Worm (Caenorhabditis elegans) whole organism, mixed stage, embryonic: Measurements from ENCODE around the gene clc-8.

Experiments
- M03D4.4 ChIP-seq: sonication (generic microtip); optimal IDR thresholded peaks from 2 replicates; lab custom pipeline; 2017; ENCODE audit warnings: mild to moderate bottlenecking, missing genetic modification characterization, missing compliant biosample characterization
- blmp-1 ChIP-seq: fragments of 150-350 bp; optimal IDR thresholded peaks from 2 replicates; lab custom pipeline; 2014; ENCODE audit warnings: missing biosample characterization, missing genetic modification characterization
- ceh-39 ChIP-seq: fragments of 150-350 bp; optimal IDR thresholded peaks from 2 replicates; lab custom pipeline; 2014; ENCODE audit warnings: missing biosample characterization, missing genetic modification characterization
- ceh-43 ChIP-seq: fragments of 200-800 bp; sonication (Bioruptor generic); optimal IDR thresholded peaks from 2 replicates; lab custom pipeline; 2018; ENCODE audit warnings: mild to moderate bottlenecking, missing genetic modification characterization, moderate library complexity, missing compliant biosample characterization
- ceh-83 ChIP-seq: fragments of 200-800 bp; sonication (Bioruptor generic); optimal IDR thresholded peaks from 2 replicates; lab custom pipeline; 2018; ENCODE audit warnings: mild to moderate bottlenecking, missing genetic modification characterization, missing compliant biosample characterization
- cnd-1 ChIP-seq: fragments of 200-800 bp; sonication (Bioruptor generic); optimal IDR thresholded peaks from 2 replicates; lab custom pipeline; 2018; ENCODE audit warnings: mild to moderate bottlenecking, missing genetic modification characterization, missing compliant biosample characterization
- elt-1 ChIP-seq: sonication (generic microtip); optimal IDR thresholded peaks from 2 replicates; lab custom pipeline; 2017; ENCODE audit warnings: missing genetic modification characterization, mild to moderate bottlenecking, missing compliant biosample characterization, antibody characterized with exemption, moderate library complexity, borderline replicate concordance; ENCODE audit not compliant: insufficient read depth
- elt-3 ChIP-seq: fragments of 150-350 bp; optimal IDR thresholded peaks from 2 replicates; lab custom pipeline; 2014; ENCODE audit warnings: missing biosample characterization, missing genetic modification characterization
- flh-1 ChIP-seq: fragments of 200-800 bp; sonication (Bioruptor generic); optimal IDR thresholded peaks from 2 replicates; lab custom pipeline; 2018; ENCODE audit warnings: mild to moderate bottlenecking, missing genetic modification characterization, moderate library complexity, missing compliant biosample characterization
- ham-2 ChIP-seq: fragments of 200-800 bp; sonication (Bioruptor generic); optimal IDR thresholded peaks from 2 replicates; lab custom pipeline; 2018; ENCODE audit warnings: mild to moderate bottlenecking, missing genetic modification characterization, missing compliant biosample characterization
- hlh-1 ChIP-seq: fragments of 150-350 bp; optimal IDR thresholded peaks from 2 replicates; lab custom pipeline; 2014; ENCODE audit warnings: missing biosample characterization, missing genetic modification reagents, missing genetic modification characterization
- lin-13 ChIP-seq: fragments of 150-350 bp; optimal IDR thresholded peaks from 2 replicates; lab custom pipeline; 2014; ENCODE audit warnings: missing biosample characterization, missing genetic modification characterization
- lin-32 ChIP-seq: fragments of 200-800 bp; sonication (Bioruptor generic); optimal IDR thresholded peaks from 2 replicates; lab custom pipeline; 2018; ENCODE audit warnings: mild to moderate bottlenecking, missing genetic modification characterization, missing compliant biosample characterization
- lsy-2 ChIP-seq: fragments of 150-350 bp; optimal IDR thresholded peaks from 2 replicates; lab custom pipeline; 2014; ENCODE audit warnings: missing biosample characterization, missing genetic modification characterization
- nhr-76 ChIP-seq: sonication (generic microtip); optimal IDR thresholded peaks from 2 replicates; lab custom pipeline; 2017; ENCODE audit warnings: missing biosample characterization, missing genetic modification characterization
- pha-4 ChIP-seq: fragments of 150-350 bp; optimal IDR thresholded peaks from 2 replicates; lab custom pipeline; 2018; ENCODE audit warnings: missing biosample characterization, missing genetic modification reagents, missing genetic modification characterization
- sem-2 ChIP-seq: fragments of 200-800 bp; sonication (Bioruptor generic); optimal IDR thresholded peaks from 2 replicates; lab custom pipeline; 2018; ENCODE audit warnings: mild to moderate bottlenecking, missing genetic modification characterization, missing compliant biosample characterization
- unc-39 ChIP-seq: fragments of 150-350 bp; optimal IDR thresholded peaks from 2 replicates; lab custom pipeline; 2014; ENCODE audit warnings: missing biosample characterization, missing genetic modification characterization
- unc-62 ChIP-seq: fragments of 150-350 bp; optimal IDR thresholded peaks from 2 replicates; lab custom pipeline; 2014; ENCODE audit warnings: missing biosample characterization, missing genetic modification reagents, missing genetic modification characterization

The clc-8 gene

ce11 chrIV:14435902-14436301 is 42.0 kb downstream of the clc-8 start:
- TF ChIP-seq lsy-2 = no peak

- no peak for TF ChIP-seq blmp-1 (tag; lab: Kevin White, UChicago)
- TF ChIP-seq ceh-43 (GFP tag; lab: Kevin White, UChicago) = no peak
- no peak for TF ChIP-seq cnd-1
- TF ChIP-seq ham-2 (GFP tag; lab: Kevin White, UChicago) = no peak
- no peak for TF ChIP-seq lin-13 (tag; lab: Kevin White, UChicago)
These were observed 43.5 kb downstream of the clc-8 start for ce11 chrIV:14437391-14437790.

- TF ChIP-seq elt-1 (no peak), M03D4.4 (tag; lab: Kevin White, UChicago) (no peak), sem-2 (GFP tag; lab: Kevin White, UChicago) (no peak), ceh-39 (tag; lab: Kevin White, UChicago) (no peak), unc-39 (tag; lab: Kevin White, UChicago) (no peak), lin-32 (no peak), ceh-83 (no peak), hlh-1 (tag; lab: Kevin White, UChicago) (no peak), pha-4 (tag; lab: Kevin White, UChicago) (no peak), elt-3 (tag; lab: Kevin White, UChicago) (no peak), nhr-76 (tag; lab: Kevin White, UChicago) (no peak), lin-13 (tag; lab: Kevin White, UChicago) (no peak), flh-1 (GFP tag; lab: Kevin White, UChicago) (no peak), unc-62 (GFP tag; lab: Kevin White, UChicago) (no peak), ceh-43 (GFP tag; lab: Kevin White, UChicago) (no peak)
These were observed 50.1 kb downstream of the clc-8 start, which contains the start of gene tra-3 for ce11 chrIV:14444077-14444476. Gene tra-3 (minus strand): TSS chrIV:14444183.

ce11 chrIV:14445191-14445795 is 51.4 kb downstream of the clc-8 start:
- no peak for TF ChIP-seq lin-13 (tag; lab: Kevin White, UChicago)
- TF ChIP-seq, all 35 proteins: peak for 0
